Worm (Caenorhabditis elegans) whole organism, L3 larva: ENCODE measurements around the gene T01C3.3.

Experiments used
- R02D3.7 ChIP-seq: fragments of 150-350 bp; optimal IDR thresholded peaks from 2 replicates; lab custom pipeline; 2014; ENCODE audit warnings: missing biosample characterization, missing genetic modification characterization
- ZK546.5 ChIP-seq: sonication (generic microtip); optimal IDR thresholded peaks from 2 replicates; lab custom pipeline; 2017; ENCODE audit warnings: missing biosample characterization, missing genetic modification characterization
- aly-2 ChIP-seq: fragments of 150-350 bp; optimal IDR thresholded peaks from 2 replicates; lab custom pipeline; 2014; ENCODE audit warnings: missing biosample characterization, missing genetic modification characterization
- ama-1 ChIP-seq: fragments of 150-350 bp; optimal IDR thresholded peaks from 2 replicates; lab custom pipeline; 2018
- ceh-16 ChIP-seq: sonication (generic microtip); optimal IDR thresholded peaks from 2 replicates; lab custom pipeline; 2017; ENCODE audit warnings: missing biosample characterization, missing genetic modification characterization
- ceh-28 ChIP-seq: fragments of 150-350 bp; optimal IDR thresholded peaks from 2 replicates; lab custom pipeline; 2014; ENCODE audit warnings: missing biosample characterization, missing genetic modification reagents, missing genetic modification characterization
- ceh-82 ChIP-seq: fragments of 150-350 bp; optimal IDR thresholded peaks from 2 replicates; lab custom pipeline; 2014; ENCODE audit warnings: missing biosample characterization, missing genetic modification characterization
- daf-12 ChIP-seq: fragments of 150-350 bp; optimal IDR thresholded peaks from 2 replicates; lab custom pipeline; 2014; ENCODE audit warnings: missing biosample characterization, missing genetic modification reagents, missing genetic modification characterization
- egl-27 ChIP-seq: sonication (generic microtip); optimal IDR thresholded peaks from 4 replicates; lab custom pipeline; 2017; ENCODE audit warnings: missing biosample characterization, missing genetic modification reagents, missing genetic modification characterization
- egl-5 ChIP-seq: fragments of 150-350 bp; optimal IDR thresholded peaks from 2 replicates; lab custom pipeline; 2017; ENCODE audit warnings: missing biosample characterization, missing genetic modification reagents, missing genetic modification characterization, inconsistent platforms
- elt-1 ChIP-seq: fragments of 150-350 bp; optimal IDR thresholded peaks from 2 replicates; lab custom pipeline; 2014; ENCODE audit warnings: missing biosample characterization, missing genetic modification characterization
- elt-2 ChIP-seq: sonication (generic microtip); optimal IDR thresholded peaks from 2 replicates; lab custom pipeline; 2016; ENCODE audit warnings: missing genetic modification reagents, mild to moderate bottlenecking, missing genetic modification characterization, missing compliant biosample characterization
- eor-1 ChIP-seq, 2 experiments: fragments of 150-350 bp; optimal IDR thresholded peaks; 2 replicates each; lab custom pipeline; 2014 to 2018; ENCODE audit warnings: missing biosample characterization in 2 of 2, missing genetic modification characterization in 2 of 2
- fkh-10 ChIP-seq: sonication (generic microtip); optimal IDR thresholded peaks from 2 replicates; lab custom pipeline; 2017; ENCODE audit warnings: missing biosample characterization, missing genetic modification reagents, missing genetic modification characterization
- fkh-2 ChIP-seq: fragments of 150-350 bp; optimal IDR thresholded peaks from 2 replicates; lab custom pipeline; 2014; ENCODE audit warnings: missing biosample characterization, missing genetic modification reagents, missing genetic modification characterization
- jun-1 ChIP-seq: fragments of 150-350 bp; optimal IDR thresholded peaks from 2 replicates; lab custom pipeline; 2014; ENCODE audit warnings: missing biosample characterization, missing genetic modification reagents, missing genetic modification characterization
- lin-15B ChIP-seq: fragments of 150-350 bp; optimal IDR thresholded peaks from 2 replicates; lab custom pipeline; 2014; ENCODE audit warnings: missing biosample characterization, missing genetic modification characterization
- lsy-12 ChIP-seq: sonication (generic microtip); optimal IDR thresholded peaks from 2 replicates; lab custom pipeline; 2016; ENCODE audit warnings: mild to moderate bottlenecking, missing genetic modification characterization, missing compliant biosample characterization
- mml-1 ChIP-seq: fragments of 150-350 bp; sonication (generic microtip); optimal IDR thresholded peaks from 3 replicates; lab custom pipeline; 2014; ENCODE audit warnings: missing biosample characterization, missing genetic modification characterization
- nhr-11 ChIP-seq: fragments of 150-350 bp; optimal IDR thresholded peaks from 2 replicates; lab custom pipeline; 2014; ENCODE audit warnings: missing biosample characterization, missing genetic modification characterization
- nhr-12 ChIP-seq: fragments of 150-350 bp; optimal IDR thresholded peaks from 2 replicates; lab custom pipeline; 2014; ENCODE audit warnings: missing biosample characterization, missing genetic modification characterization
- nhr-23 ChIP-seq: fragments of 150-350 bp; optimal IDR thresholded peaks from 2 replicates; lab custom pipeline; 2014; ENCODE audit warnings: missing biosample characterization, missing genetic modification reagents, missing genetic modification characterization
- nhr-237 ChIP-seq: fragments of 150-350 bp; optimal IDR thresholded peaks from 2 replicates; lab custom pipeline; 2014; ENCODE audit warnings: missing biosample characterization, missing genetic modification characterization
- nhr-25 ChIP-seq: sonication (generic microtip); optimal IDR thresholded peaks from 2 replicates; lab custom pipeline; 2017; ENCODE audit warnings: missing biosample characterization, missing genetic modification characterization
- nhr-28 ChIP-seq: fragments of 150-350 bp; optimal IDR thresholded peaks from 2 replicates; lab custom pipeline; 2014; ENCODE audit warnings: missing biosample characterization, missing genetic modification characterization
- nhr-43 ChIP-seq: sonication (generic microtip); optimal IDR thresholded peaks from 2 replicates; lab custom pipeline; 2016; ENCODE audit warnings: mild to moderate bottlenecking, missing genetic modification characterization, missing compliant biosample characterization; ENCODE audit not compliant: poor library complexity, severe bottlenecking
- nhr-67 ChIP-seq: fragments of 150-350 bp; optimal IDR thresholded peaks from 2 replicates; lab custom pipeline; 2014; ENCODE audit warnings: missing biosample characterization, missing genetic modification characterization
- pha-4 ChIP-seq: fragments of 150-350 bp; optimal IDR thresholded peaks from 2 replicates; lab custom pipeline; 2014; ENCODE audit warnings: missing biosample characterization, missing genetic modification reagents, missing genetic modification characterization
- pqm-1 ChIP-seq: fragments of 150-350 bp; optimal IDR thresholded peaks from 2 replicates; lab custom pipeline; 2017; ENCODE audit warnings: missing biosample characterization, missing genetic modification characterization, inconsistent platforms
- sea-2 ChIP-seq: fragments of 150-350 bp; sonication (generic microtip); optimal IDR thresholded peaks from 4 replicates; lab custom pipeline; 2014; ENCODE audit warnings: missing biosample characterization, missing genetic modification reagents, missing genetic modification characterization
- skn-1 ChIP-seq: fragments of 150-350 bp; optimal IDR thresholded peaks from 2 replicates; lab custom pipeline; 2014; ENCODE audit warnings: missing biosample characterization, missing genetic modification characterization
- snpc-4 ChIP-seq: fragments of 150-350 bp; optimal IDR thresholded peaks from 2 replicates; lab custom pipeline; 2014; ENCODE audit warnings: missing biosample characterization, missing genetic modification characterization
- unc-39 ChIP-seq: sonication (generic microtip); optimal IDR thresholded peaks from 4 replicates; lab custom pipeline; 2017; ENCODE audit warnings: missing biosample characterization, missing genetic modification characterization
- unc-62 ChIP-seq: fragments of 150-350 bp; sonication (generic microtip); optimal IDR thresholded peaks from 4 replicates; lab custom pipeline; 2014; ENCODE audit warnings: missing biosample characterization, missing genetic modification reagents, missing genetic modification characterization
- zag-1 ChIP-seq: fragments of 150-350 bp; optimal IDR thresholded peaks from 2 replicates; lab custom pipeline; 2014; ENCODE audit warnings: missing biosample characterization, missing genetic modification characterization
- ztf-11 ChIP-seq: fragments of 150-350 bp; optimal IDR thresholded peaks from 2 replicates; lab custom pipeline; 2014; ENCODE audit warnings: missing biosample characterization, missing genetic modification characterization
- ztf-4 ChIP-seq: fragments of 150-350 bp; optimal IDR thresholded peaks from 2 replicates; lab custom pipeline; 2014; ENCODE audit warnings: missing biosample characterization, missing genetic modification characterization

Gene T01C3.3

ce11 chrV:14991489-14991888 is 988 bp downstream of the T01C3.3 start:
- TF ChIP-seq jun-1 (tag; lab: Kevin White, UChicago) (no peak), zag-1 (tag; lab: Kevin White, UChicago) (no peak), ceh-16 (tag; lab: Kevin White, UChicago) (no peak), ZK546.5 (tag; lab: Kevin White, UChicago) (no peak), nhr-237 (tag; lab: Kevin White, UChicago) (no peak), ztf-4 (tag; lab: Kevin White, UChicago) (no peak), egl-5 (tag; lab: Kevin White, UChicago) (no peak), eor-1 (tag; optimal IDR thresholded peaks at IDR 0.05; lab: Kevin White, UChicago) (no peak), nhr-23 (no peak), skn-1 (tag; lab: Kevin White, UChicago) (no peak), nhr-25 (tag; lab: Kevin White, UChicago) (no peak), elt-2 (no peak), nhr-11 (tag; lab: Kevin White, UChicago) (no peak), fkh-10 (GFP tag; lab: Kevin White, UChicago) (no peak), nhr-67 (no peak), sea-2 (GFP tag; lab: Kevin White, UChicago) (no peak), daf-12 (tag; lab: Kevin White, UChicago) (no peak), fkh-2 (no peak), pqm-1 (tag; lab: Kevin White, UChicago) (no peak), R02D3.7 (tag; lab: Kevin White, UChicago) (no peak)

ce11 chrV:14990843-14991242 is 1.6 kb downstream of the T01C3.3 start, which contains the start of the genes cdt-2 and T01C3.2:
TSS of gene cdt-2 (minus strand) at chrV:14991126.
TSS of gene T01C3.2 (plus strand) at chrV:14991168.
- TF ChIP-seq mml-1 (tag; lab: Kevin White, UChicago): no peak
- no peak for TF ChIP-seq egl-27 (tag; lab: Kevin White, UChicago)
- no peak for TF ChIP-seq ceh-28 (tag; lab: Kevin White, UChicago)
- no peak for TF ChIP-seq zag-1 (tag; lab: Kevin White, UChicago)
- TF ChIP-seq pha-4 (tag; lab: Kevin White, UChicago): peak; percentile 71
- peak; percentile 91 for TF ChIP-seq R02D3.7 (tag; lab: Kevin White, UChicago)
- peak; percentile 62 for TF ChIP-seq lin-15B (tag; lab: Kevin White, UChicago)
- TF ChIP-seq nhr-67: no peak
- no peak for TF ChIP-seq nhr-28 (tag; lab: Kevin White, UChicago)
- no peak for TF ChIP-seq daf-12 (tag; lab: Kevin White, UChicago)
- TF ChIP-seq nhr-23: peak; percentile 10

ce11 chrV:14984593-14984992 is 7.9 kb downstream of the T01C3.3 start, which contains the start of gene F02D8.4:
TSS of gene F02D8.4 (plus strand) at chrV:14984893.
- TF ChIP-seq elt-1 (tag; lab: Kevin White, UChicago) (no peak), aly-2 (tag; lab: Kevin White, UChicago) (no peak), sea-2 (GFP tag; lab: Kevin White, UChicago) (no peak), ceh-82 (tag; lab: Kevin White, UChicago) (no peak), nhr-23 (no peak), ama-1 (no peak), lsy-12 (tag; lab: Kevin White, UChicago) (no peak), ztf-4 (tag; lab: Kevin White, UChicago) (no peak)

ce11 chrV:14979937-14980336 is 12.5 kb downstream of the T01C3.3 start, which contains the start of gene xbx-1:
TSS of gene xbx-1 (plus strand) at chrV:14980237.
- TF ChIP-seq lsy-12 (tag; lab: Kevin White, UChicago) (no peak), unc-39 (tag; lab: Kevin White, UChicago) (no peak), nhr-23 (no peak), eor-1 (tag; optimal IDR thresholded peaks at IDR 0.05; lab: Kevin White, UChicago) (no peak), nhr-43 (tag; lab: Kevin White, UChicago) (no peak), fkh-2 (no peak), unc-62 (GFP tag; lab: Kevin White, UChicago) (no peak), jun-1 (tag; lab: Kevin White, UChicago) (no peak), fkh-10 (GFP tag; lab: Kevin White, UChicago) (no peak), snpc-4 (tag; lab: Kevin White, UChicago) (no peak), ztf-11 (tag; lab: Kevin White, UChicago) (no peak), ceh-28 (tag; lab: Kevin White, UChicago) (no peak), sea-2 (GFP tag; lab: Kevin White, UChicago) (no peak), ceh-16 (tag; lab: Kevin White, UChicago) (no peak), nhr-12 (tag; lab: Kevin White, UChicago) (no peak)
